Fruit fly (Drosophila melanogaster) S2 (cell line): Measurements from ENCODE around the gene GAPcenA.

ENCODE experiments used
- CG8478 ChIP-seq: fragments of >200 bp; optimal IDR thresholded peaks from 2 replicates; lab custom pipeline; 2018
- CTCF ChIP-seq, 2 experiments: fragments of >200 bp; optimal IDR thresholded peaks; 2 replicates each; lab custom pipeline; 2018

DNA sequence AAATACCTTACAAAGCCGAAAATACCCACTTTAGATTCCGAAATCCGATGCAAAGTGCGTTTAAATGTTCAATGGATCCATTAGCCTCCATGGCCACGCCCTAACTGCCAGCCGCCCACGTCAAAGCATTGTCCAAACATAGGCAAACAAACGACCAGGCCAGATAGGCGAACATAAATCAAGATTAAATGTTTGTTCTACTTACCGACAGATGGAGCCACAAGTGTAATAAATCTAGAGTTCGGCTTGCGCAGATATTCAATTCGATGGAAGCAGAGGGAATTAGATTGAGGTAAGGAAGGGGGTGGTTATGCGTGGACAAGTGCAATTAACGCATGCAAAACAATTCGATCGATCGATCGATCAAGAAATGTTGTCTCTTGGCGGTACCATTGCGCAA is 22.5 kb upstream of the GAPcenA start:
- TF ChIP-seq CG8478 (no peak), CTCF (optimal IDR thresholded peaks at IDR 0.05; lab: Kevin White, UChicago) (peak; percentile 69 to 78)
